Worm (Caenorhabditis elegans): ENCODE results near the gene C01G5.25.

- no peak for TF ChIP-seq aly-2 (tag; optimal IDR thresholded peaks at IDR 0.05)
- no peak for TF ChIP-seq nhr-77 (tag; optimal IDR thresholded peaks at IDR 0.05)
- TF ChIP-seq unc-62 (GFP tag; optimal IDR thresholded peaks at IDR 0.05): no peak
- no peak for TF ChIP-seq nfya-1 (tag; optimal IDR thresholded peaks at IDR 0.05; ENCODE audit: insufficient read depth)
- TF ChIP-seq snpc-4 (tag; optimal IDR thresholded peaks at IDR 0.05): no peak
- TF ChIP-seq ceh-9 (tag; optimal IDR thresholded peaks at IDR 0.05): no peak
- no peak for TF ChIP-seq jun-1 (tag; optimal IDR thresholded peaks at IDR 0.05)
- TF ChIP-seq ama-1 (optimal IDR thresholded peaks at IDR 0.05): no peak
- no peak for TF ChIP-seq fkh-10 (GFP tag; optimal IDR thresholded peaks at IDR 0.05)
- no peak for TF ChIP-seq fos-1 (tag; optimal IDR thresholded peaks at IDR 0.05)
- TF ChIP-seq nhr-43 (tag; optimal IDR thresholded peaks at IDR 0.05; ENCODE audit: poor library complexity, severe bottlenecking): no peak
- no peak for TF ChIP-seq ceh-82 (tag; optimal IDR thresholded peaks at IDR 0.05)
- TF ChIP-seq ztf-11 (tag; optimal IDR thresholded peaks at IDR 0.05): no peak
- no peak for TF ChIP-seq skn-1 (tag; optimal IDR thresholded peaks at IDR 0.05)
Observed at ce11 chrIV:6506424-6506823, 35.1 kb upstream of the C01G5.25 start, which contains the start of gene pqn-89.
